Worm (Caenorhabditis elegans) whole organism, L2 larva: Measurements from ENCODE around the gene npr-40.

Experiments
- ZK546.5 ChIP-seq: sonication (generic microtip); optimal IDR thresholded peaks from 2 replicates; lab custom pipeline; 2017; ENCODE audit warnings: missing biosample characterization, missing genetic modification characterization
- ama-1 ChIP-seq: fragments of 150-350 bp; optimal IDR thresholded peaks from 2 replicates; lab custom pipeline; 2018; ENCODE audit warnings: inconsistent platforms
- egl-27 ChIP-seq: sonication (generic microtip); optimal IDR thresholded peaks from 3 replicates; lab custom pipeline; 2017; ENCODE audit warnings: missing biosample characterization, missing genetic modification reagents, missing genetic modification characterization
- elt-3 ChIP-seq: sonication (generic microtip); optimal IDR thresholded peaks from 2 replicates; lab custom pipeline; 2017; ENCODE audit warnings: missing biosample characterization, missing genetic modification characterization
- lin-39 ChIP-seq: fragments of 150-350 bp; optimal IDR thresholded peaks from 2 replicates; lab custom pipeline; 2014; ENCODE audit warnings: missing biosample characterization, missing genetic modification reagents, missing genetic modification characterization
- lsy-2 ChIP-seq, 2 experiments: fragments of 150-350 bp in 1 of 2; sonication (generic microtip) in 1 of 2; optimal IDR thresholded peaks; 2 replicates each; lab custom pipeline; 2014 to 2017; ENCODE audit warnings: missing biosample characterization in 2 of 2, missing genetic modification characterization in 2 of 2
- nhr-10 ChIP-seq: sonication (generic microtip); optimal IDR thresholded peaks from 2 replicates; lab custom pipeline; 2017; ENCODE audit warnings: missing biosample characterization, missing genetic modification characterization
- nhr-23 ChIP-seq: fragments of 150-350 bp; optimal IDR thresholded peaks from 2 replicates; lab custom pipeline; 2014; ENCODE audit warnings: missing biosample characterization, missing genetic modification reagents, missing genetic modification characterization
- nhr-237 ChIP-seq: fragments of 150-350 bp; optimal IDR thresholded peaks from 2 replicates; lab custom pipeline; 2014; ENCODE audit warnings: missing biosample characterization, missing genetic modification characterization
- nhr-77 ChIP-seq: fragments of 150-350 bp; optimal IDR thresholded peaks from 2 replicates; lab custom pipeline; 2014; ENCODE audit warnings: missing biosample characterization, missing genetic modification characterization
- unc-62 ChIP-seq: fragments of 150-350 bp; optimal IDR thresholded peaks from 2 replicates; lab custom pipeline; 2014; ENCODE audit warnings: missing biosample characterization, missing genetic modification reagents, missing genetic modification characterization

DNA sequence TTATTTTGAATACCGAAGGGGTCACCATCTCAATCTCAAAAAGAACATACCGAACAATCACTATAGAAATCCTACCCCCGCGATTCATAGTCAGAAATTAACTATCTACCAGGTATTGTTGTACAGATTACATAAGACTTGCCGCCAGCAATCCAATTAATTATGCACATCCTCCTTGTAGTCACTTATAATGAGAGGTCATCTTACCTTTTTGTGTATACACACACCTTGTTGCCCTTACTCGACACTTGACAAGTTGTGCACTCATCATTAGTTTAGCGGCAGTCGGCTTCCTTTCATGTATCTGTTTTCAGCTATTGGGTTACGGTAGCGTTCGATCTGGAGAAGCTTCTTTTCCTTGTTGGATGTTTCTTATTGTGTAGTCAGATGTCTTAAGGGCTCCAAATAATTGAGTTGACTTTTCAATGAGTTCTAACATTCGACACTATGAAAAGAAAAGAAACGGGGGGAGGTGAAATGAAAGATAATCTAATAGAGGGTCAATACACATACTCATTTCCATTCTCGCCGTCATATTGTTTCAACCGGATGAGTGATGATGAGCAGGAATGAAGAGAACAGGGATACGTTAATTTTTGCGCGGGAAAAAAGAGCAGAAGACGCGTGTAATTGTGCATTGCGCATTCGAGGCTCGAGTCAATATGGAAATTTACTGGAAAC lies 40.9 kb downstream of the npr-40 start:
- TF ChIP-seq ama-1: no peak
- no peak for TF ChIP-seq nhr-77 (tag; lab: Kevin White, UChicago)
- no peak for TF ChIP-seq nhr-10 (tag; lab: Kevin White, UChicago)
- TF ChIP-seq lin-39 (tag; lab: Kevin White, UChicago): no peak
- TF ChIP-seq ZK546.5 (tag; lab: Kevin White, UChicago): no peak
- TF ChIP-seq nhr-237: no peak
- no peak for TF ChIP-seq unc-62
- no peak for TF ChIP-seq lsy-2 (tag; optimal IDR thresholded peaks at IDR 0.05; lab: Kevin White, UChicago)
- TF ChIP-seq nhr-23: no peak
- no peak for TF ChIP-seq egl-27
- TF ChIP-seq elt-3 (tag; lab: Kevin White, UChicago): no peak
